Worm (Caenorhabditis elegans) whole organism, mixed stage, embryonic: ENCODE measurements around the gene him-6.

Experiments
- lin-32 ChIP-seq: fragments of 200-800 bp; sonication (Bioruptor generic); optimal IDR thresholded peaks from 2 replicates; lab custom pipeline; 2018; ENCODE audit warnings: mild to moderate bottlenecking, missing genetic modification characterization, missing compliant biosample characterization
- nhr-12 ChIP-seq: fragments of 150-350 bp; optimal IDR thresholded peaks from 2 replicates; lab custom pipeline; 2014; ENCODE audit warnings: missing biosample characterization, missing genetic modification characterization

ce11 chrIV:12495196-12495595 is 4.6 kb downstream of the him-6 start, which contains the start of gene sru-20:
- TF ChIP-seq nhr-12 (tag; lab: Kevin White, UChicago) (no peak), lin-32 (GFP tag; lab: Kevin White, UChicago) (no peak)
